Worm (Caenorhabditis elegans): Measurements from ENCODE around the gene mbk-1.

DNA sequence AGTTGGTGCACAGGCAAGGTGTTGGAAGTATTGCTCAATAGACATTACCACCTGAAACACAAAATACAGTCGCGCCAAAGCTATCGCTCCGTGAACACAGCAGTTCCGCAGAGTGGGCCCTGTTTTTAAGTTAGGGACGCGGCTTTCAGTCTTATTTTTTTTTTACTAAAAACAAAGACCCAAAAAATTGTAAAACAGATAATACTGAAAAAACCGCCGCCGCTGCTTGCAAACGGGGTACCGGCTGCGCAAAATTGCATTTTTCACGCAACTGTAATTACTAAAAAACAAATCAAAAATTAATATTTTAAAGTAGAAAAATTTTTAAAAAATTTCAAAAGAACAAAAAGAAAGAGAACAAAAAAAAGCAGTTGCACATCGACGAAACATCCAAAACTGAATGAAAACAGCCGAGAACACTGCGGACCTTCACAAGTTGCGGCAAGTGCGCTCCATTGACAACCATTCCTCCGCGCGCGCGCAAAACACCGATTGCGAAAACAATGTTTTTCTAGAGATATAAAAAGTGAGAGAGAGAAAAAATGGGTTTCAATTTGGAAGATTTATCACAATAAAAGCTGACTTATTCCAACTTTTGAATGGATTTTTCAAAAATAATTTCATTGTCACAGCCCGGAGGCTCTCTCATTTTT, 48.6 kb upstream of the mbk-1 start, which contains the start of gene F31F6.3:
- TF ChIP-seq ceh-82 (tag; optimal IDR thresholded peaks at IDR 0.05), result no peak
- TF ChIP-seq hlh-4 (tag; optimal IDR thresholded peaks at IDR 0.05), result no peak
- no peak for TF ChIP-seq nhr-28 (tag; optimal IDR thresholded peaks at IDR 0.05)
- TF ChIP-seq fkh-8 (tag; optimal IDR thresholded peaks at IDR 0.05), result no peak
- TF ChIP-seq snpc-4 (tag; optimal IDR thresholded peaks at IDR 0.05), result no peak
- no peak for TF ChIP-seq aly-2 (tag; optimal IDR thresholded peaks at IDR 0.05)
- no peak for TF ChIP-seq nhr-84 (tag; optimal IDR thresholded peaks at IDR 0.05)
- TF ChIP-seq unc-130 (tag; optimal IDR thresholded peaks at IDR 0.05), result no peak
- TF ChIP-seq vab-15 (tag; optimal IDR thresholded peaks at IDR 0.05), result no peak
- TF ChIP-seq fkh-4 (tag; optimal IDR thresholded peaks at IDR 0.05; ENCODE audit: borderline replicate concordance), result no peak
